Worm (Caenorhabditis elegans) whole organism, dauer: Measurements from ENCODE around the gene F57G8.7.

Experiments used
- unc-62 ChIP-seq: sonication (generic microtip); optimal IDR thresholded peaks from 2 replicates; lab custom pipeline; 2017; ENCODE audit warnings: missing biosample characterization, missing genetic modification reagents, missing genetic modification characterization

Gene F57G8.7

DNA sequence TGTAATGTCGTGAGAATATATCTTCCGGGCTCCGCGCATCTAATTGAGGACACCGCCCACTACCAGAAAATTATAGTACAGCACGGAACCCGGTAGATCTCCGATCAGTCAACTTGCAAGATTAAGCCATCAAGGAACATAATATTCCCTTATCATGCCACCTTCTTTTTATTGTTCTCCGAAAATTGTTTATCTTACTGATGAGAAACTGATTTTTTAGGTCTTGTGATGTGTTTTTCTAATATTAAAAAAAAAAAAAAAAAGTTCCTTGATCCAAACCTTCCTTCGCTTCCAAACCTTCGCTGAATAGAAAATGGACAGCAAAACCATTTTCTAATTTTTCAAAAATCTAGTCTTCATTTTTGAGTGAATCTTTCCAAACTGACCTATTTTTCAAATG is at the start of gene F57G8.7:
Gene F57G8.7 (plus strand): TSS at position 301 of the 400 bp plus-strand sequence.
- no peak for TF ChIP-seq unc-62

DNA sequence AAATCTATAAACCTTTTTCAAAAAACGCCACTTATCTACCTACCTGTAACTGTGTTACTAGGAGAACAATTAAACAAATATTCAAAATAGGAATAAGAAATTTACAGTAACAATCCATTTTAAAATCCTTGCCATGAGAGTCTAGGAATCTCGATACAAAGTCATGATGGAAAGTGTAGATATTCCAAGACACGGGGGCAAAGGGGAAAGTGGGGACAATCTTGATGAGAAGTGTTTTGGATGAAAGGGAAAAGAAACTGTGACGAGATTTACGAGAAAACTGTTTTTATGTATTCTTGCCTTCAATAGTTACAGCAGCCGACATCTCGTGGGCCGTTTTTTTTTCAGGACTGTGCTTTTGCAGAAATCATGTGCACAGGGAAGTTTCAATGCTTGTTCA is 46.8 kb upstream of the F57G8.7 start, which contains the start of gene F28G4.2:
Gene F28G4.2 (minus strand): TSS at position 175 of the 400 bp plus-strand sequence.
- no peak for TF ChIP-seq unc-62

DNA sequence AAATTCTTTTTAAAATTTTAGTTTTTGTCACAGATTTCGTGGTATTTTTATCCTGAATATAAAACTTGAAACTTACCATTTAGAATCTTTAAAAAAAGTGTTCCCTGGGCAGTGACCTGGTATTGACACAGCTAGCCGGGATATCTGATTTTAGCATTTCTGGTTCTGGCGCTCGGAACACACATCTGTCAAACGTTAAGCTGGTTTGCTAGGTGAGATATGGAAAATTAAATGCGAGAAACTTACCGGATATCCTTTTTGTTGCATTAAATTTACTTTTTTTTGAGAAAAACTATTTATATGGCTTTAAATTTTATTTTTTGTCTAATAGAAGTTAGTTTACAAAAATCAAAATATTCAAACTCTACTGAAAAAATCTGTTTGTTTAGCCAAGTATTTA is 43.2 kb upstream of the F57G8.7 start, which contains the start of gene F28G4.4:
Gene F28G4.4 (minus strand): TSS at position 101 of the 400 bp plus-strand sequence.
- TF ChIP-seq unc-62: no peak

DNA sequence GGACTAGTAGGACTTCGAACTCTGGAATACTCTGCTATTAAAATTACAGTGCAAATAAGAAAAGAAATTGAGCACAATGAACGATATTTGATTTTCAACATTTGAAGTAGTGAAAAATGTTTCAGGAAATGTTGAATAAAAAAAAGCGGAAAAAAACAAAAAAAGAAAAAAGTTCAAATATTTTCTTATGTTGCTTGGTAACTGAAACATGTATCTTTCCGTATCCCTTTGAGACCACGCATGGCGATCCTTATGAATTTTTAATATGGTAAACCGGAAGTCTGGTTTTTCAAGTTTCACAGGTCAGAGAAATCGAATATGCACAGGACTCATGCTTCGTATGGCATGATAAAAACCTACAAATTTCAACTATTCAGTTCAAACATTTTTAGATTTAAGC is 41.3 kb upstream of the F57G8.7 start, which contains the start of gene F28G4.3:
Gene F28G4.3 (minus strand): TSS at position 101 of the 400 bp plus-strand sequence.
- TF ChIP-seq unc-62: no peak

DNA sequence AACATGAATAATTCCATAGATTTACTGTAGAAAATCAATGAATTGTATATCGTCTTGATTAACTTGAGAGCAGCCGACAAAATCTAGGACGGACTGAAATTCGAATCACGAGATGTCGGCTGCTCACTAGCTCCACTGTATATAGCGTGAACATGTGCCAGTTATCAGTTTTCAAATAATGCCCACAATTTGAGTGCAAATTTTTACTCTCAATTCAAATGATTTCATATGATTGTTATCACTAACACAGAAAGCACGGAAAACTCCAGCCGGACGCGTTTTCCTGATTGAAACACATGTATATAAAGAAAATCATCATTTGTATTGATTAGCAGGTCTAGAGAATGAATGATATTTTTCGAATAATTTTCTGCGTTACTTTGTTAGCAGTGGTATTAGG is 36.5 kb upstream of the F57G8.7 start, which contains the start of gene oac-5:
Gene oac-5 (plus strand): TSS at position 301 of the 400 bp plus-strand sequence.
- TF ChIP-seq unc-62: no peak

DNA sequence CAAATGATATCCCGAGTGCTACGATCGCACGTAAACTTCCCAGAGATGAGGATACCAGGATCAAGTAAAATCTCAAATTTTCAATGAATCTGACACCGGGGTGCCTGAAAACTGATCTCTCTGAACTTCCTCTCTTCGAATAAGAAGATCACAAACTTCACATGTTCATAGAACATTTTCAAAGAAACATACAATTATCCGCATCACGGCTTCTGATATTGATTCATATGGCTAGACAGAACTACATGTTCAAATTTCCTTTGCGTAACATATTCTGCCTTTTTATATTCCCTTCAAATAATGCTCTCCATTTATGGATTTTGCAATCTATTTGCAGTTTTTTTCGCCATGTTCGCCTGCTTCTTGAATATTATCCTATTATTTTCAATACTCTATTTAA is 31.9 kb upstream of the F57G8.7 start, which contains the start of gene srbc-83:
Gene srbc-83 (plus strand): TSS at position 301 of the 400 bp plus-strand sequence.
- no peak for TF ChIP-seq unc-62

DNA sequence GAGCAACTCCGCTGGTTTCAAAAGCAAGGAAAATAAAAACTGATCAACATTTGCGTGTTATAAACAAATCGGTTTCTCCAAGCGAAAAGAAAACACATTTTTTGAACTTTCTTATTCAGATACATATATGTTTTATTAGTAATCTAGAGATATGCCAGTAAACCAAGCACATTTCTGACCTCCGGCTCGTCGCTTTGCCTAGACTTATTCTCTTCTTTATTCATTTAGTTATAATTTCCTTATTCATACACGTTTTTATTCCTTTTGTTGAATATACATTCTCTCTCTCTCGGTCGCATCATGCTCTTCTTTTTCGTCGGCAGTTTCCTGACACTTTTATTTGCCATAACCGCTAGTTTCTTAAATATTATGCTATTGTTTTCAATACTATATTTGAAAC is 30.3 kb upstream of the F57G8.7 start, which contains the start of gene srbc-84:
Gene srbc-84 (plus strand): TSS at position 301 of the 400 bp plus-strand sequence.
- no peak for TF ChIP-seq unc-62

DNA sequence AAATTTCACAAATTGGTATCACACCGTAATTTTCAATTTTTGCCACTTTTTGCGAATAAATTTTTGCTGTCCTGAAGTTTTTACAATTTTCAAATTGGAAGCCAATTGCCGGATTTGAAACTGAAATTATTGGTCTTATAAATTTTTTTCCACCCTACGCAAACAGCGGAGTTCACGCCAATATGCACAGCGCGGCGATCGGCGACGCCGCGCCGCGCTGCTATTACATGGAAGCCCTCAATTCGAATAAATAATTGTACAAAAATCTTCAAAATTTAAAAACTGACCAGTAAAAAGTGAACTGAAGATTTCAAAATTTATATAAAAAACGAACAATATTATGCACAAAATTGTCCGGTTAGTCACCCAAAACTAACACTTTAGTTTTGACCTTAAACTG is 29.1 kb upstream of the F57G8.7 start:
- TF ChIP-seq unc-62: no peak

DNA sequence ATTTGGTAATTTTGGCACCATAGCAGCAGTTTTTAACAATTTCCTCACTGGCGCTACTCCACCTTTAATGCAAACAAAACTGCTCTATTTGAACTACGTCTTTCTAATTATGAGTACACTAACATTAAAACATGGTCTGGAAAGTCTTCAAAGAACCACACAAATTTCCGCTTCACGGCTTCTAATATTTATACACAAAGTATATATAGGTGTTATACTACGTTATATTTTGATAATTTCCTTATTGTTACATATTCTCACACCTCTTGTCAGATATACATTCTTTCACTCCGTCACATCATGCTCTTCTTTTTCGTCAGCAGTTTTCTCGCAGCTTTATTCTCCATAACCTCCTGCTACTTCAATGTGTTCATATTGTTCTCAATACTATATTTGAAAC is 28.7 kb upstream of the F57G8.7 start, which contains the start of gene srbc-82:
Gene srbc-82 (plus strand): TSS at position 301 of the 400 bp plus-strand sequence.
- TF ChIP-seq unc-62: no peak

DNA sequence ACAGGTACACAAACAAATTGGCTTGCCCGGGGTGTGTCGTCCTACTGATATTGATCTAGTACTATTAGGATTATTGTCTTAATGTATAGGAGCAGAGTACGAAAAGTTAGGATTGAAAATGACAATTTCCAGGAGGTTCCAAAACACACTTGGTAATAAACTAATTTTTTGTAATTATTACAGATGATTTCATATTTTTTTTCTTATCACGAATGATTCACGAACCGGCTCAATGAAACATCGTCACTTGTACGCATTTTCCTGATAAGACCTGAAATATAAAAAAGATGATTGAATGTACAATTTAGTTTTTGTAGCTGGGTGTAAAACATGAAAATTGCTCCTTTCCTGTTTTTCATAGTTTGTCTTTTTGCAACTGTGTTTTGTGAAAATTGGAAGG is 26.5 kb upstream of the F57G8.7 start, which contains the start of the genes C31A11.13 and oac-6:
Gene C31A11.13 (minus strand): TSS at position 113 of the 400 bp plus-strand sequence.
Gene oac-6 (plus strand): TSS at position 279 of the 400 bp plus-strand sequence.
- no peak for TF ChIP-seq unc-62

DNA sequence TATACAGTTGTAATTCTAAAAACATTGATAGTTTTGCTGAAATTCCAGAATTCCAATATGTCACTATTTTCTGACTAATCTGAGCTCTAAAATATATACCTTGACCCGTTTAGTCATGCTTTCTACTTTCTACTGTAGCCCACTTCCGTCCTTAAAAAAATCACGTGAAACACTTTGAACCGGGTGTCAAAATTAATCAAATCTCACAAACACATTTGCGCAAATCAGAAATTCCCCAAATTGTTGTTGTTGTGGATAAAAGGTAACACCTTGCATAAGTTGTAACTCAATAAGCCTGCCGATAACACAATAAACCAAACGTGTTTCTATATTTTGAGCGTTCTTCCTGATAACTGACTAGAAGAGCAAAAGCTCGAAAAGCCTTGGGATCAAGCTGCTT is 21.7 kb upstream of the F57G8.7 start, which contains the start of gene srxa-7:
Gene srxa-7 (plus strand): TSS at position 301 of the 400 bp plus-strand sequence.
- no peak for TF ChIP-seq unc-62

DNA sequence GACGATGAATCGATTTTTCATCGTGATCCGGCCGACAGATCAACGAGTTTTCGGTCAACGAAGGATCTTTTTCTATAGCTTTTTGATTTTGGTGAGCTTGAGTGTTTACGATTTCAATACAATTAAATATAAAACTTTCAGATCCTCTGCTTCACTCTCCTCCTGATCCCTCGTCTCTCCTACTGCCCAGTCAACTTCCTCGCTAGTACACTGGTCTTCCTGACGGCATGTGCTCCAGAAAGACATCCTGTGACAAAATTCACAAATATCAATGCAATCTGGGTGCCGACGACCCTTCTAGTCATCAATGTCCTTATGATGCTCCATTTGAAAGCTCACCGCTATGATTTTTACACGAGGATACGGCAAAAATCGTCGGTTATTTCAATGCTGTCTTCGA is 20.6 kb upstream of the F57G8.7 start:
- TF ChIP-seq unc-62: no peak

DNA sequence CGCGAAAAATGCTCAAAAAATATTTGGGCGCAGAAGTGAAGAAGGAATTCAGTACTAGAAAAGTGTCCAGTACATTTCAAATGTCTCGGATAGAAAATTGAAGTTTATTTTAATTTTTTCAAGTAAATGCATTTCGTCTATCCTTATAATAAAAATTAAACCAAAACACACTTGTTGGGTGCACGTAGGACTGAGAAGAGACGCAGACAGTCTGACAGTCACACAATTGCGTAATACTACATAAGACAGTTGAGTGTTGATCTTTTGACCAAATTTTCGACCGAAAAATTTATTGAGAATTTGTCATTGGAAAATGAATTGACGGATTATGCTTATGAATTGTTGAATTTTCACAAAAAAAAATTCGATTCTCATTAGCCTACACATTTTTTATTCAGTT is 19.4 kb upstream of the F57G8.7 start, which contains the start of gene oac-7:
Gene oac-7 (plus strand): TSS at position 283 of the 400 bp plus-strand sequence.
- TF ChIP-seq unc-62: no peak

DNA sequence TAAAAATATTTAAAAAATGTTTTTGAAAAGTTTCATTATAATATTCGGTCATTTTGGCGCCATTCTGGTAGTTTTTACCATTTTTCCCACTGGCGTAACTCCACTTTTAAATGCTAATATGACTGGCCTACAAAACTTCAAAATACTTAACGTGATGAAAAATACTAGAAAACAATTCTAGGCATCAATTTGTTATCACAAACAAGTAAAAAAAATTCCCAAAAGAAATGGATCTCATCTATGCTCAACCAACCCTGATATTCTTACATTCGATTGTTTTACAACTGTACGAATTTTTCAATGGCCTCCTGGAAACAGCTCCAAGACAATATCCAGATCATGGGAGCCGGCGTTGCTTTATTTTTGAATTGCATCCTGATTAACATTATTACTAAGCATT is 13.9 kb upstream of the F57G8.7 start, which contains the start of gene str-214:
Gene str-214 (plus strand): TSS at position 301 of the 400 bp plus-strand sequence.
- no peak for TF ChIP-seq unc-62

DNA sequence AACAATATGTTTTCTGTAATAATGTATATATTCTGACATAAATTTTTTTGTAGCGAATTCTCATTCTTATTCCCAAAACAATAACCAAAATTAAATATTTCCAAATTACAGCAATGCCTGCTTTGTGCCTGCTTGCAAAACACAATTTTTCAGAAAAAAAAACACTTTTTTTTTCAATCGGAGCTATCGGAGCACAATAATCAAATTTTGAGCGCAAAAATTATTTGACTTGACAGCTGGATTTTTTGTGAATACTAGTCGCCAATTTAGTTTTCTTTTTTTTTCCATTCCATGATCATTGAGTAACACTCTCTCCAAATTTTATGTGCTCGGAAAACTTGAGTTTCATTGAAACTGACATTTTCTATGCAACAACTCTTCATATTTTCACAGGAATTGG is 11.7 kb upstream of the F57G8.7 start, which contains the start of gene srh-180:
Gene srh-180 (plus strand): TSS at position 301 of the 400 bp plus-strand sequence.
- TF ChIP-seq unc-62: no peak

DNA sequence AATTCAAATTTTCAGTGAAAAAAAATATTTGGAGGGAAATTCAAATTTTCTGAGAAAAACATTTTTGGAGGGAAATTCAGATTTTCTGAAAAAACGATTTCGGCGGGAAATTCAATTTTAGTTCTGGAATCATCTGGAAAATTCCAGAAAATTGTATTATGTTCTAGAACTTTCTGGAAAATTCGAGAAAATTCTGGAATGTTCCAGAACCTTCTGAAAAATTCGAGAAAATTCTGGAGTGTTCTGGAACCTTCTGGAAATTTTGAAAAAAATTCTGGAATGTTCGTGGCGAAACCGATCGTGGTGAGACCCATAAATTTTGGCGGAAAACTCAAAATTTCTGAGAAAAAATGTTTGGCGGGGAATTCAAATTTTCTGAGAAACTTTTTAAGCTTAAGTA is 6.8 kb upstream of the F57G8.7 start:
- no peak for TF ChIP-seq unc-62

DNA sequence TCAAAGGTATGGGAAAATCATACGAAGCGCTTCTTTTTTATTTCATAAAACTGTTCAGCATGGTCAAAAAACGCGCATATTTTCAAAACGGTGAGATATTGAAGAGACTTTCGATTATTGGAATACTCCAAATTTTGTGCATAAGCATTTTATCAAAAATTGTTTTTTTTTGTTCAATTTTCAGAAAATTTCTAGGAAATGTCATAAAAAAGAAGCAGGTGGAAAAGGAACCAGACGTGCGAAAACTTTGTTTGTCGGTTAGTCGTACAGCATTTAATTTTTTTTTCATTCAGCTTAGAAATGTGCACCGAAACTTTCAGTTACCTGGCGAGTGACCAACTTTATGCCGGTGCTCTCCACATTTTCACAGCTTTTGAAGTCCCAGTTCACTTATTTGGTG is 4.5 kb downstream of the F57G8.7 start, which contains the start of gene srh-167:
Gene srh-167 (plus strand): TSS at position 301 of the 400 bp plus-strand sequence.
- TF ChIP-seq unc-62: no peak

DNA sequence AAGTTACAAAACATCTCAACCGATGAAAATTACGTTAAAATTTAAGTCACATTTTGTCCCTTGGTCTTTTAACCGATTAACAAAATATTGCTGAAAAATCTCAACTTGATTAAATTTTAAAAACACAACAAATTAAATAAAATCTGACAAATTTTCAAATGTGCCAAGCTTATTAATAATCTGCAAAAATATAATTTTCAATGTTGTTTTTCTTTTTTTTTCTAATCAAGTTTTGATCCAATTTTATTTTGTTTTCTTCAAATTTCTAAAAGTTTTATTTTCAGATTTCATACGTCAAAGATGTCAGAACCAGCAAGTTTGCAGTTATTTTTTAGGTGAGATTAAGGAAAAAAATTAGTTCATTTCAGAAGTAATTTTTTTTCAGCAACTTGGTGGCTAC is 7.4 kb downstream of the F57G8.7 start, which contains the start of gene srw-87:
Gene srw-87 (plus strand): TSS at position 301 of the 400 bp plus-strand sequence.
- TF ChIP-seq unc-62: no peak
